Worm (Caenorhabditis elegans): ENCODE data around the gene lgc-21.

The lgc-21 gene

DNA sequence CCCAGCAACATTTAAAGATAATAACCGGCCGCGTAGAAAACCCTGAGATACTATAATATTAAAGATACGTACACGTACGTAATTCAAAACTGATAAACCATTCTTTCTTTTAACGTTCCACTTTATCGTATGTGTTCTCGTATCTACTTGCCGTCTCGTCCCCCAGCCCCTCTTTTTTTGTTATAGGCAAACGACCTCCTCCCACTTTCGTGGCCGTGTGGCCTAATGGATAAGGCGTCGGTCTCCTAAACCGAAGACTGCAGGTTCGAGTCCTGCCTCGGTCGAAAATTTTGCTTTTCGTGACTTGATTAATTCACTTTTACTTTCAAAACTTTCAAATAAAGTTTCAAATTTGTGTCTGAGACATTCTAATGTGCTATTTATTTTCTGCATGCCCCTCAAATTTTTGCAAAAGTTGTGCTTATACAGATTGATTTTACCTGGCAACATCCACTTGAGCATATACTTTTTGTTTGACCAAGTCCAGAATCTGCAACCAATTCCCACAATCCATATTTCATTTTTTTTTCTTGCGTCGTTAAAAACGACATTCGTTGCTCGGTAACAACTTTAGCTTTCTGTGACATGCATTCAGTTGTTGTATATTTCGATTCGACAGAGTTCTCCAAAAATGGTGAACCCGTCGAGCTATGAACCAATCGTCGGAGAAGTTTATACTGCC, 47.8 kb upstream of the lgc-21 start, which contains the start of gene F28H6.7 (continued):
- TF ChIP-seq mxl-2 (GFP tag; conservative IDR thresholded peaks at IDR 0.05): no peak; the same call in 1 of the 2 replicates
- TF ChIP-seq hmg-1.1 (GFP tag; IDR thresholded peaks at IDR 0.05): peak; percentile 82
- peak; percentile 70; the same call in 1 of the 2 replicates for TF ChIP-seq Y105C5A.15 (GFP tag; IDR thresholded peaks at IDR 0.05)
- TF ChIP-seq daf-16 (GFP tag; optimal IDR thresholded peaks at IDR 0.05): peak; percentile 10 to 58
- TF ChIP-seq daf-16 (tag; optimal IDR thresholded peaks at IDR 0.05): peak; percentile 42
- TF ChIP-seq fkh-10 (GFP tag; optimal IDR thresholded peaks at IDR 0.05): no peak
- peak; percentile 92 for TF ChIP-seq egl-43 (GFP tag; IDR thresholded peaks at IDR 0.05)
- no peak for TF ChIP-seq dve-1 (tag; optimal IDR thresholded peaks at IDR 0.05; ENCODE audit: insufficient read depth)
- TF ChIP-seq F26F4.8 (GFP tag; conservative IDR thresholded peaks at IDR 0.05): 0 out of 2 replicates have a peak, but pooled peaks have one; percentile 55
- no peak for TF ChIP-seq nhr-11 (tag; optimal IDR thresholded peaks at IDR 0.05)
- no peak for TF ChIP-seq daf-12 (tag; optimal IDR thresholded peaks at IDR 0.05)
- peak; percentile 52 for TF ChIP-seq mep-1 (tag; optimal IDR thresholded peaks at IDR 0.05)
- TF ChIP-seq unc-62 (GFP tag; optimal IDR thresholded peaks at IDR 0.05 in 1 of 2): no peak
- no peak for TF ChIP-seq unc-62 (tag; optimal IDR thresholded peaks at IDR 0.05)
- 0 out of 2 replicates have a peak, but pooled peaks have one; percentile 47 for TF ChIP-seq F44E2.7 (GFP tag; IDR thresholded peaks at IDR 0.05)
- no peak for TF ChIP-seq nhr-237 (tag; optimal IDR thresholded peaks at IDR 0.05)
- peak; percentile 32 for TF ChIP-seq dpl-1 (GFP tag; optimal IDR thresholded peaks at IDR 0.05)
- peak; percentile 9 for TF ChIP-seq zfp-2 (tag; optimal IDR thresholded peaks at IDR 0.05)
- TF ChIP-seq D1046.2 (GFP tag; IDR thresholded peaks at IDR 0.05): peak; percentile 75; the same call in 1 of the 2 replicates
- TF ChIP-seq dmd-6 (GFP tag; IDR thresholded peaks at IDR 0.05): peak; percentile 43; the same call in 1 of the 2 replicates
- TF ChIP-seq mxl-3 (GFP tag; optimal IDR thresholded peaks at IDR 0.05): no peak
- peak; percentile 30 for TF ChIP-seq gei-8 (GFP tag; optimal IDR thresholded peaks at IDR 0.05)
- TF ChIP-seq nhr-42 (GFP tag; IDR thresholded peaks at IDR 0.05): no peak
- TF ChIP-seq aly-2 (tag; optimal IDR thresholded peaks at IDR 0.05): no peak
- TF ChIP-seq nhr-25 (tag; optimal IDR thresholded peaks at IDR 0.05; ENCODE audit: borderline replicate concordance, insufficient read depth): no peak
- peak; percentile 18 for TF ChIP-seq F37D6.2 (tag; optimal IDR thresholded peaks at IDR 0.05)
- TF ChIP-seq skn-1 (tag; optimal IDR thresholded peaks at IDR 0.05): no peak
- 0 out of 2 replicates have a peak, but pooled peaks have one; percentile 11 for TF ChIP-seq Y75B8A.6 (GFP tag; IDR thresholded peaks at IDR 0.05)
- TF ChIP-seq sdz-12 (GFP tag; optimal IDR thresholded peaks at IDR 0.05): peak; percentile 43
- TF ChIP-seq nhr-76 (tag; optimal IDR thresholded peaks at IDR 0.05): no peak
- no peak for TF ChIP-seq ceh-44 (GFP tag; IDR thresholded peaks at IDR 0.05)
- TF ChIP-seq daf-19 (GFP tag; conservative IDR thresholded peaks at IDR 0.05): no peak
- TF ChIP-seq madf-9 (GFP tag; conservative IDR thresholded peaks at IDR 0.05): 0 out of 2 replicates have a peak, but pooled peaks have one; percentile 22
- TF ChIP-seq zfp-3 (GFP tag; conservative IDR thresholded peaks at IDR 0.05): 0 out of 2 replicates have a peak, but pooled peaks have one; percentile 25
- no peak for TF ChIP-seq snpc-4 (tag; optimal IDR thresholded peaks at IDR 0.05)
- 0 out of 2 replicates have a peak, but pooled peaks have one; percentile 16 for TF ChIP-seq saeg-2 (GFP tag; IDR thresholded peaks at IDR 0.05)

DNA sequence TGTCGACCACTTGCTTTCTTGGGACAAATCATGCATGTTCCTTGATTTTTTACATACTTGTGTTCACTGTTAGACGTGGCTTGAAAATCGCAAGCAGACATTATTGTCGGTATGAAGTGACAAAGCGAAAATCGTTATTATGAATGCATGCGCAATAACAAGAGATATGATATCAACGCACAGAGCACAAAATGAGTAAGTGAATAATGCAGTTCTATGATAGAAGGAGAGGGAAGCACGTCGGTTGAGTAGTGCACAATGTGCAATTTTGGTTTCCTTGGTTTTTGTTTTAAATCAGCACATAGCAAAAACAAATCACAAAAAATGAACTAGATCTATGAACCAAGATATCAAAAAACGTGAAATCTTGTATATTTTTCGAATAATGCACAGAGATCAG, 45.6 kb upstream of the lgc-21 start, which contains the start of gene nhr-281:
Gene nhr-281, minus strand, starts transcription at position 101 of the 400 bp plus-strand sequence.
- TF ChIP-seq daf-8 (GFP tag; IDR thresholded peaks at IDR 0.05): no peak
- TF ChIP-seq dmd-6 (GFP tag; IDR thresholded peaks at IDR 0.05): no peak
- TF ChIP-seq fkh-10 (GFP tag; optimal IDR thresholded peaks at IDR 0.05): no peak
- TF ChIP-seq lin-39 (tag; optimal IDR thresholded peaks at IDR 0.05): no peak
- TF ChIP-seq nhr-11 (tag; optimal IDR thresholded peaks at IDR 0.05): no peak
- TF ChIP-seq daf-19 (GFP tag; conservative IDR thresholded peaks at IDR 0.05): no peak
- TF ChIP-seq php-3 (GFP tag; IDR thresholded peaks at IDR 0.05): no peak
- TF ChIP-seq nhr-41 (GFP tag; IDR thresholded peaks at IDR 0.05): no peak
- no peak for TF ChIP-seq ama-1 (optimal IDR thresholded peaks at IDR 0.05)
- TF ChIP-seq F37D6.2 (tag; optimal IDR thresholded peaks at IDR 0.05): no peak
